Fruit fly (Drosophila melanogaster): ENCODE data around the gene disco-r.

Gene disco-r

dm6 chrX:16158270-16158926 is 9.6 kb upstream of the disco-r start (continued):
- TF ChIP-seq CG11695 (GFP tag; IDR thresholded peaks at IDR 0.05): 0 out of 3 replicates have a peak, but pooled peaks have one; percentile 7
- peak; percentile 6 for TF ChIP-seq mam (GFP tag; optimal IDR thresholded peaks at IDR 0.05)
- no peak for TF ChIP-seq Spps (tag; optimal IDR thresholded peaks at IDR 0.05)
- TF ChIP-seq disco-r (GFP tag; optimal IDR thresholded peaks at IDR 0.05): peak; percentile 77
- no peak for TF ChIP-seq TFAM (GFP tag; optimal IDR thresholded peaks at IDR 0.05)
- no peak for TF ChIP-seq CG5245 (GFP tag; optimal IDR thresholded peaks at IDR 0.05)
- TF ChIP-seq CG18599 (GFP tag; optimal IDR thresholded peaks at IDR 0.05): peak; percentile 26
- no peak for TF ChIP-seq HmgZ (tag; optimal IDR thresholded peaks at IDR 0.05)
- peak; percentile 67 for TF ChIP-seq dysf (GFP tag; IDR thresholded peaks at IDR 0.05)
- peak; percentile 4 for TF ChIP-seq Bteb2 (GFP tag; optimal IDR thresholded peaks at IDR 0.05)
- no peak for TF ChIP-seq sna (GFP tag; IDR thresholded peaks at IDR 0.05; ENCODE audit: partially characterized antibody)
- TF ChIP-seq Eip74EF (GFP tag; optimal IDR thresholded peaks at IDR 0.05): peak in 1 of 2 experiments; percentile 19
- peak; percentile 49; the same call in 1 of the 2 replicates for TF ChIP-seq Ada2b (GFP tag; IDR thresholded peaks at IDR 0.05)
- no peak for TF ChIP-seq CG3163 (GFP tag; optimal IDR thresholded peaks at IDR 0.05)
- TF ChIP-seq Dll (GFP tag; IDR thresholded peaks at IDR 0.05; ENCODE audit: partially characterized antibody): no peak
- TF ChIP-seq CG14710 (tag; optimal IDR thresholded peaks at IDR 0.05): peak; percentile 27
- peak; percentile 33 to 59 for TF ChIP-seq dpn (GFP tag; optimal IDR thresholded peaks at IDR 0.05)
- TF ChIP-seq cwo (GFP tag; optimal IDR thresholded peaks at IDR 0.05): no peak
- no peak for TF ChIP-seq Fer1 (GFP tag; optimal IDR thresholded peaks at IDR 0.05)
- TF ChIP-seq bcd (GFP tag; optimal IDR thresholded peaks at IDR 0.05): peak; percentile 25
- TF ChIP-seq ab (GFP tag; optimal IDR thresholded peaks at IDR 0.05): no peak
- no peak for TF ChIP-seq CG2199 (GFP tag; IDR thresholded peaks at IDR 0.05)
- TF ChIP-seq CG2678 (tag; optimal IDR thresholded peaks at IDR 0.05): peak; percentile 55
- 0 out of 2 replicates have a peak, but pooled peaks have one; percentile 11 for TF ChIP-seq CG3847 (GFP tag; IDR thresholded peaks at IDR 0.05)
- TF ChIP-seq hbn (GFP tag; IDR thresholded peaks at IDR 0.05; ENCODE audit: partially characterized antibody): no peak
- TF ChIP-seq Elba2 (GFP tag; optimal IDR thresholded peaks at IDR 0.05): no peak
- TF ChIP-seq CG9727 (GFP tag; optimal IDR thresholded peaks at IDR 0.05): peak; percentile 38
- no peak for TF ChIP-seq ro (GFP tag; IDR thresholded peaks at IDR 0.05)
- TF ChIP-seq nerfin-2 (GFP tag; IDR thresholded peaks at IDR 0.05; ENCODE audit: partially characterized antibody): no peak
- TF ChIP-seq CG18764 (GFP tag; optimal IDR thresholded peaks at IDR 0.05): no peak
- TF ChIP-seq kah (GFP tag; optimal IDR thresholded peaks at IDR 0.05): no peak
- no peak for TF ChIP-seq CG6854 (GFP tag; optimal IDR thresholded peaks at IDR 0.05)
- TF ChIP-seq Usf (GFP tag; optimal IDR thresholded peaks at IDR 0.05): no peak
- TF ChIP-seq Hand (GFP tag; optimal IDR thresholded peaks at IDR 0.05): no peak
- peak; percentile 14 for TF ChIP-seq CG10654 (GFP tag; optimal IDR thresholded peaks at IDR 0.05)
- peak; percentile 62 for TF ChIP-seq slbo (GFP tag; IDR thresholded peaks at IDR 0.05)
- TF ChIP-seq jigr1 (GFP tag; IDR thresholded peaks at IDR 0.05): no peak
- peak; percentile 19 for TF ChIP-seq Camta (GFP tag; optimal IDR thresholded peaks at IDR 0.05)
- no peak for TF ChIP-seq mirr (GFP tag; optimal IDR thresholded peaks at IDR 0.05)
- no peak for TF ChIP-seq Six4 (GFP tag; optimal IDR thresholded peaks at IDR 0.05)
- peak; percentile 89 for TF ChIP-seq Ets65A (GFP tag)
- no peak for TF ChIP-seq CTCF (GFP tag; optimal IDR thresholded peaks at IDR 0.05)
- TF ChIP-seq Rfx (GFP tag; IDR thresholded peaks at IDR 0.05): peak; percentile 57; the same call in 1 of the 2 replicates
- TF ChIP-seq CG30431 (GFP tag; optimal IDR thresholded peaks at IDR 0.05): peak; percentile 10
- peak; percentile 11 for TF ChIP-seq CG15601 (tag; optimal IDR thresholded peaks at IDR 0.05)
- peak; percentile 9 for TF ChIP-seq ems (GFP tag; optimal IDR thresholded peaks at IDR 0.05)
- TF ChIP-seq Side (GFP tag; optimal IDR thresholded peaks at IDR 0.05): no peak
- no peak for TF ChIP-seq knrl (GFP tag; IDR thresholded peaks at IDR 0.05; ENCODE audit: partially characterized antibody)
- TF ChIP-seq en (GFP tag; optimal IDR thresholded peaks at IDR 0.05): peak; percentile 31
- TF ChIP-seq CHES-1-like (GFP tag; optimal IDR thresholded peaks at IDR 0.05): peak; percentile 9
- TF ChIP-seq Dref (GFP tag; IDR thresholded peaks at IDR 0.05): no peak

Measured in whole organism, embryonic.